Fruit fly (Drosophila melanogaster) whole organism, larva: ENCODE data around the gene CG17196.

Source experiments
- noc ChIP-seq: fragments of 200-800 bp; sonication (Bioruptor generic); optimal IDR thresholded peaks from 3 replicates; lab custom pipeline; 2019; ENCODE audit warnings: missing biosample characterization, mild to moderate bottlenecking, missing genetic modification characterization, moderate library complexity

The CG17196 gene

DNA sequence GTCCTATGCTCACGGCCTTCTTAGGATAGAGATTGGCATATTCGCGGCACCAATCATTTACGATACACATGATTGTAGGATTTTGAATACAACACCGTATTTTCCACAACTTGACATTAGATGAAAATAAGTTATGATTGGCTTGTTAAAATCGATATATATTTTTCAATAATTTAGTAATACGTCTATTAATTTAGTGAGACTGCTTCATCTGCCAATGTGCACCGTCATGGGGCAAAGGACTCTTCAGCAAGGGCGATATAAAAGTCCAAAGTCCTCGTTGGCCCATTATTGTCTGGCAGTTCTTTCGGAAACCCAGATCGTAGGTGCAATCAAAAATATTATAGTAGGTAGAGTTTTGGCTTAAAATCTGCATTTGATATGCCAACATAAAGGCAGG, at the start of gene CG17196:
TSS of gene CG17196 (minus strand) at position 101 of the 400 bp plus-strand sequence.
- TF ChIP-seq noc (tag; lab: Kevin White, UChicago) = no peak

DNA sequence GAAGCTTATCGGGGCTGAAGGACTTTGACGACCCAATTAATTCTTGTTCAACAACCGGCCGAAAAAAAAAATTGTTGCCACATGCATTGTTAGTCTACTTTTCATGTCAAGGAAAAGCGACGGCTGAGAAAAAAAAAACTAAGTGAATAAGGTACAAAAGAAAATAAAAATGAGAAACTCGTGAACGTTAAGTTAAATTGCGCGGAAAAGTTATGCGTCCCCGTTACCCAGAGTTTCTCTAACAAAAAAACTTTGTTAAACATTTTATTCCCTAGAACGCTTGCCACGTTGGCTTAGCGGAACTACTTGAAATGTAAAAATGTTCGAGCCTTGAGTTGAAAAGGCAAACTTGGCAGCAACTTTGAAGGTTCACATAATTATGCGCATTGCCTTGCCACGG, 39.1 kb upstream of the CG17196 start, which contains the start of gene CG14354:
TSS of gene CG14354 (plus strand) at position 301 of the 400 bp plus-strand sequence.
- TF ChIP-seq noc (tag; lab: Kevin White, UChicago) = no peak

DNA sequence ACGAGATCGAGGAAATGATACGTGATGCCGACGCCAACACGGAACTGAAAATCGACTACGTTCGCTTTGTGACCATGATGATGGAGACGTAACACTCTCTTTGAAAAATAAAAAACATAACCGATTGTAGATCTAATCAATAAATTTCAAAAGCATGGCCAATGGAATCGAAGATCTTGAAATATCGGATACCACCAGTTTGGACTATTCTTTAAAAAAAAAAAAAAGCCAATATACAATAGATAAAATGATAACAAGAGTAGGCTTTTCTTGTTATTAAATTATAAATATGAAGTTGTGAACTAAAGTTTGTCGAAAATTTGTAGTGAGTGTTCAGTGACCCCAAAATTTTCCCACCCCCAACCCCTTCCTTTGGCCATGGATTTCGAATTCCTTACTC, 35.6 kb upstream of the CG17196 start, which contains the start of the genes Acam and CG17770:
TSS of gene Acam (plus strand) at position 301 of the 400 bp plus-strand sequence.
TSS of gene CG17770 (plus strand) at position 301 of the 400 bp plus-strand sequence.
- TF ChIP-seq noc (tag; lab: Kevin White, UChicago) = no peak

DNA sequence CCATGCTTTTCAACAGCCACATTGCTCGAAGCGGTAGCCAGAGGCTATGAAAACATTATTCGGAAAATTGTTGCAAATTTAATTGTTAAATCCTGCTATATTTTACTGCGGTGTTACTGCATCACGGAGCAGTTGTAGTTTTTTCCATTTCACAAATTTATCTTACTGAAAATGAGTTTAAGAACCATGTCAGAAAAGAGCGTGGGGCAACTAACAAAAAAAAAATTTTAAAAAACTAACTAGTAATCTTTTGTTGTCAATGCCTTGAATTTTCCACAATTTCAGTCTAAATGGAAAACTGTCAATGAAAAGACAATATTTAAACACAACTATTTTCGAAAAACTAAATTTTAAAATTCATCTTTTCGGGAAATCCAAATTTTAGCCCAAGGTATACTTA, 34.8 kb upstream of the CG17196 start, which contains the start of gene CG5024:
TSS of gene CG5024 (plus strand) at position 301 of the 400 bp plus-strand sequence.
- no peak for TF ChIP-seq noc (tag; lab: Kevin White, UChicago)

DNA sequence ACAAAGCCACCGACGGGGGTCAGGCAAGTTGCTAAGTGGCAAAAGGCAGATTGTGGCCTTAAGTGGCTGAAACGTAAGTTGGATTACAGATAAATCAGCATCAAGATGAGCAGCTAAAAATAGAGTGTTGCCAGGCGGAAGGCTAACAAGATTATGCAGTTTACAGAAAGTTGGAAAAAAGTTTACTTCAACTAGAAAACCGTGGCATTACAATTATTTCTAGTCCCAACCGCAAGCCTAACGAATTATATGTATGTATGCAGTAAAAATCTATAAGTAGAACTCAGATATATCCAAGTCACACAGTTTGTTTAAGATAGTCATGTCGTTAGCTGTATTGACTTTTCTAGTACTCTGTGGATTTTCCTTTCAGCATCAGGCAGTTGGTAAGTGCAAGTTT, 30.1 kb upstream of the CG17196 start, which contains the start of gene BG642167:
TSS of gene BG642167 (plus strand) at position 301 of the 400 bp plus-strand sequence.
- no peak for TF ChIP-seq noc (tag; lab: Kevin White, UChicago)

DNA sequence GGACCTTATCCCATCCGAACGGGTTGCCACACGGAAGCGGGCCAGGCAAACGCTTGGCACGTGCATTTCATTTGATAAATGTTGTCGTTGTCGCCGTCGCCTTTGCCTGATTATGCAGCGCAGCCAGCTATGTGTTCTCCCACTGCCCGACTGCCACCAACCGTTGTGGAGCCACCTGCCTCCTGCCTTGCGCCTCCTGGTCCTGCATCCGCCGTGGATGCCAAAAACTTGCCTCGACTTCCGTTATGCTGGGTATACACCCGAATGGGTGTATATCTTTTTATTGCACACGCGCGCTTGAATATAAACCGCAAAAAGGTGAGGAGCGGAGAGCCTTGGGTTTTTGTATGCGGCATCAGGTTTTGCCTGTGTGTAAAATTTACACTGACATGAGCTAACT, 15.8 kb upstream of the CG17196 start:
- no peak for TF ChIP-seq noc (tag; lab: Kevin White, UChicago)

DNA sequence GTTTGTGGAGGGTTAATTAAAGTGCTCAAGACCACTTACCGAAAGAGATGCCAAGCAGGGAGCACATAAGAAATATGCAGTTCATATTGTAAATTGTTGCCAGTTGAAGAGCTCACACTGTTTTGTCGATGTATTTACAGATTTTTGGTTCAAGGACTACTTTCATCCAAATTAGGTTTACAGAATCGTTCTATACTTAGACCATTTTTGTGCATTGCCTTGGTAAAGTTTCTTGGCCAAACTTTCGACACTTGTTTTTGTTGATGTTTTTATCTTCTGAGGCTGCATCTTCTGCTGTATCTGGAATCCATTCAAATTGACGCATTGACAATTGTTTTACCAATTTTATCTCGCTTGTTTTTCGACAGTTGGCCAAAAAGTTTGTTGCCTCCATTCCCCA, 14.3 kb upstream of the CG17196 start, which contains the start of gene CG31093:
TSS of gene CG31093 (minus strand) at position 101 of the 400 bp plus-strand sequence.
- TF ChIP-seq noc (tag; lab: Kevin White, UChicago) = no peak

DNA sequence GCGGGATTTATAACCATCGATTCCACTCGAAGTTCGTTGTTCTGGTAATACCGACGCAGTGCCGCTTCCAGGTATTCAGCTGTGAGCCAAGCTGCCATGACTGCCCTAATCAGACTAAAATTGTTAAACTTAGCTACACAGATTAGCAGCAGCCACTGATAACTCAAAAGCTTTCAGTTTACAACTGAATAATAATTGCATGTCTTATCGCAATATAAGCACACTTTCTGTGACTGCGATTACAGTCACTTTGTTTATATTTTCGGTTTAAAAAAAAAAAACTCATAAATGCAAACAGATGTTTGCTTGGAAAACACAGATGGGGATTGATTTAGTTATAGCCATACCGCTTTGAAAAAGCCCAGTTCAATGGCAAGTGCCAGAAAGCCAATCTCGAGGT, 13.3 kb upstream of the CG17196 start, which contains the start of gene CG31380:
TSS of gene CG31380 (minus strand) at position 101 of the 400 bp plus-strand sequence.
- TF ChIP-seq noc (tag; lab: Kevin White, UChicago) = no peak

DNA sequence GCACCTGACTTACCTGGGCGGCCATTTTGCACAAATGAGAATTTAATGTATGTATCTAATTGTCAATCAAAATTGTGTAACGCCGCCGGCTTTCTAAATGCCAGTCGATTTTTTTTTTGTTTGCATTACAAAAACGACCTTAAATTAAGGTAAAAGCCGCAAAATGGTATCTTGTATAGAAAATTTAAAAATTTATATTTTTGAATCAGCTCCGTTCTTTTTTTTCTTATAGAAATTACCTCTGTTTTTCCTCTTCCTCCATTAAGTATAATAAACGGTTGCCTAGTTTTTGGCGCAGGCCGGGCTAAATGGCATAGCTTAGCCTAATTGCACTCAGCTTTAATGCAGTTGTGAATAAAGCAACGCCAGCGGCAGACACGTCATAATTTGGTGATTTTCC, 11.2 kb upstream of the CG17196 start, which contains the start of gene CG4960:
TSS of gene CG4960 (minus strand) at position 101 of the 400 bp plus-strand sequence.
- TF ChIP-seq noc (tag; lab: Kevin White, UChicago) = no peak

DNA sequence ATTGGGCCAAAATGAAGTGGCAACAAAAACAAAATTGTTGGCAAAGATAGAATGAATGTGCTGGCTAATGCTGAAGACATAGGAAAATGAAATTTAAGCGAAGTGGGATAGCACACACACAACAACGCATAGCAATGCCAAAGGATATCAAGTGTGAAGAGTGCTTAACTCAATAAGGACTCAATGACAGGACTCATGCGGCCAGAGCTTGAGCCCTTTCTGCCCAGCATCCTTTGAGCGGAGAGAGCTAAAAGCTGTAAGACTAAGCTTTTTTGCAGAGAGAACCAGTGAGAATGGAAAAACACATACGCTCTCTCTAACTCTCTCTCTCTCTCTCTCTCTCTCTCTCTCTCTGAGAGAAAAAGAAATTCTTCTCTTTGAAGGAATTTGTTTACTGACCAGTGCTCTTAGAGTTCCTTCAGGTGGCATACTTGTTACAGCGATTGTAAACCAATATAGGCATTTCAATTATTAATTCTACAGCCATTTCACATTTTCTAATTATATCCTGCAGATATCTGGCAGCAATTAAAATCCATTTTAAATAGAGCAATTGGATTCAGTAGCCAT, 6.9 kb upstream of the CG17196 start:
- no peak for TF ChIP-seq noc (tag; lab: Kevin White, UChicago)

DNA sequence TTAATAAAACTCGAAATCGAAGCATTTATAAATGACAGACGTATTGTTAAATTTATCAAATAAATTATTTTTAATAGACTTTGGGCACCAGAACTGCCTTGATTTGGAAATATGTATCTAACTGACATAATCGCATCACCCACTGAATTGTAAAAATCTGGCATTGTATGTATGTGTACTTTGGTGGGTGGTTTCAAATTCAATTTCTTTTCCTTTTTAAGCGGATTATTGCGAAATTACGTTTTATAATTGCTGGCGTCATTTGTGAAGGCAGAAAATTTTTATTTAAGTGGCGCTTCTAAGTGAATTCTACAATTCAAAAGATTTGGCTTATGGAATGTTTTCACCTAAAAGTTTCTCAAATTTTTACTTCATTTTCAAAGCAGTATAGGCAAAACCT, 2.2 kb upstream of the CG17196 start, which contains the start of gene CG4956:
TSS of gene CG4956 (minus strand) at position 101 of the 400 bp plus-strand sequence.
- no peak for TF ChIP-seq noc (tag; lab: Kevin White, UChicago)

DNA sequence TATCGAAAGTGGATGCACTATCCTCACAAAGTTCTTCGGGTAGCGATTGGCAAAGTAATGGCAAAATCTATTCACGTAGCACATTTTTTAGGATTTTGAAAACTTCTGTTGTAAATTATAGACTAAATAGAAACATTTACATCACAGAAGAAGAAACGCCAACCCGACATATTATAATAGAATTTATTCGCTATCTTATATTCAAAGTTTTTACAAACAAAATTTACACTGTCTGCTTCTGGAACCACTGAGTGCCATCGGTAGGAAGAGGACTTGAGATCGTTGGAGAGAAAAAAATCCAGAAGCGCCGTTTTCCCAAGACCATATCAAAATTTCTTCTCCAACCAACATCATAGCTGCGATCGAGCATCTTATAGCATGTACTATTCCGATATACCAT, 1.1 kb upstream of the CG17196 start, which contains the start of gene CG17195:
TSS of gene CG17195 (minus strand) at position 101 of the 400 bp plus-strand sequence.
- no peak for TF ChIP-seq noc (tag; lab: Kevin White, UChicago)

DNA sequence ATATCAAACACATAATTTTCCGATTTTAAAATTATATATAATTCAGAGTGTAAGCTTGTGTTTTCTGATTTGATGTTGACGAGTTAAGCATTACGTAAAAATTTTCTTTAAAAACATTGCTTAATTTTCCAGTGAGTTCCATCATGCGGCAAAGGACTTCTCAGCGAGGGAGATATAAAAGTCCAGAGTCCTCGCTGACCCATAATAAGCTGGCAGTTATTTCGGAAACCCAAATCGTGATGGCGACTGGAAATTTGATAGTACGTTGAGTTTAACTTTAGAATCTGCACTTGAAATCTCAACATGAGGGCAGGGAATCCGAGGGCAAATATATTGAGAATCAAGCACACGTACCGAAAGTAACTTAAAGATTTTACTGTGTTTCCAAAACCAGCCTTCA, 768 bp downstream of the CG17196 start, which contains the start of the genes CG17197 and CG17198:
TSS of gene CG17197 (minus strand) at position 101 of the 400 bp plus-strand sequence.
TSS of gene CG17198 (minus strand) at position 101 of the 400 bp plus-strand sequence.
- TF ChIP-seq noc (tag; lab: Kevin White, UChicago) = no peak

DNA sequence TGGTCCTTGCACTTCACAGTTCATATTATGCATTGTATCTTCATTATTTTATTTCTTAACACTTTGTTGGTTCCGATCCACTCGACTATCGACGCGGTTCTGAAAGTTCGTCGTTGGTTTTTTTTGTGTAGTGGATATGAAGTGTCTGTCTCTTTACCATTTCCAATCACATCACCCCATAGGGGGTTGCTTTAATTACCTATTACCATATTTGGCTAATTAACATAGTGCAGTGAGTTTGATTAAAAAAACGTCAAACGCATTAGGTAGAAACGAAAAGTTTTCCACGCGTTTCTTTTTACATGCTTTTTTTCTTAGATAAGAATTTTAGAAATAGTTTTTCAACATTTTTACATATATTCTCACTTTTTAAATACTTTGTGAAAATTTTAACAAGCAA, 13.0 kb downstream of the CG17196 start, which contains the start of gene LpR1:
TSS of gene LpR1 (minus strand) at position 101 of the 400 bp plus-strand sequence.
- no peak for TF ChIP-seq noc (tag; lab: Kevin White, UChicago)

DNA sequence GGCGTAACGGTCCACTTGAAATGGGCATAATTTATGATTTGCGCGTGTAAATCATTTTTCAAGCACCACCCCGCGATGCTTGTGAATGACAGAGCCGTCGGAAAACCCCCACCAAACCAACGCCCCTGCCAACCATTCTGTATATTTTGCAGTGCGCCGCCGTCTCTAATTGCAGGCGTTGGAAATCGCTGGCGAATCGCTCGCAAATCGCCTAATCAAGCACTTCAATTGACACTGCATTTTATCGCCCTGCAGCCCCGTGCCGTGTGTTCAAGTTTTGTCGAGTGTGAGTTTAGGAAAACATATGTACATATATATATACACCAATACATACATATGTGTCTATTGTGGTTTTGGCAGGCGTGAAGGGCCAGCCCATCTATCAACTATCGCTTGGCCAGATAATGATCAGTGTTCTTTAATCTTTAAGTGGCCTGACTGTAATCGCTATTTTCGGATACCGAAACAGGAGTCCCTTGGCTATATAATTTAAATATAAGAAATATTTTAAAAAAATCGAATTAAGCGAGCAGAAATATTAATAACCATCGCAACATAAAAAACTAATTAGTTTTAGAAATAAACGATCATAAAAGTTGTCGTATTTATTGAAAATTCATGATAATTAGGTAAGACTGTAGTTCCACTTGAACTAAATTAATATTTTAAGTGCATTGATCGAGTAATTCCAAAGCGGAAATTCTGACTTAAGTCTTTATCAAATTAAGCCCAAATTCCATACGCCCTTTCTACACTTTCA, 13.9 kb downstream of the CG17196 start:
- TF ChIP-seq noc (tag; lab: Kevin White, UChicago) = no peak

DNA sequence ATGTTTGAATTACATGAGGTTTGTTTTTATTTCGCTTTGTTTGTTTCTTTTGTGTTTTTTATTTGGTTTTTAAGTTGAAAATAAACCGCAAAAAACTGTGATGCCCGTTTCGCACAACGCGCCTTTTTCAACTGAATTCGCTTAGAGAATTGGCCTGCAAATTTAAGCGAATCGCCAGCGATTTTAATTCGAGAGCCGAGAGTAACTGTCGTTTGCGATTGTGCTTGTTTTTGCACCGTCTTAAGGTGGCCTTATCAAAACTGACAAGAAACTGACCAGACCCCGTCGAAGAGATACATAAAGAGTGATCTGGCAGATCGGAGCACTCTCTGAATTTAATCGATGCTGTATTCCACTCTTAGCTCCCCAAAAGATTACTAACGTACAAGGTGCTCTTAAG, 15.8 kb downstream of the CG17196 start:
- peak; percentile 39 for TF ChIP-seq noc (tag; lab: Kevin White, UChicago)
